Worm (Caenorhabditis elegans): ENCODE results near the gene T16A9.3.

DNA sequence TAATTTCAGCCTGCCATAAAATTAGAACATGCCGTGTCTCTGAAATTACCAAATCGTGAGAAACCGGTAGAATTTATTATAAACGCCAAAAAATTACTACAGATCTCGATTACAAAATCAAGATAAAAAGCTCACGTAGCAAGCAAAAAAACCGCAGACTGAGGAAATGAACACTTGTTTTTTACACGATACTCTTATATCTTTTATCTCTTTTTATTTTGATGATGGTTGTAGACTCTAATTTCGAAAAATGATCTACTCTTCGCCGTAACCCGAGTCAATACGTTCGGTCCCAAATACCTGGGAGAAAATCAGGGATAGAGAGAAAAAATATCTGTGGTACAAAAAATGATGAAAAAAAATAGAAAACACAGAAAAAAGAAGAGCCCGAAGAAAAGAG is 17.8 kb downstream of the T16A9.3 start:
- TF ChIP-seq hmg-1.2 (GFP tag; IDR thresholded peaks at IDR 0.05) (no peak), him-1 (tag; optimal IDR thresholded peaks at IDR 0.05) (no peak), repo-1 (tag; optimal IDR thresholded peaks at IDR 0.05) (no peak), attf-6 (GFP tag; IDR thresholded peaks at IDR 0.05) (no peak)

All from whole organism, young adult.